Worm (Caenorhabditis elegans) whole organism, L4/young adult: ENCODE data around the gene acn-1.

Source experiments
- W03F9.2 ChIP-seq: fragments of 150-350 bp; optimal IDR thresholded peaks from 2 replicates; lab custom pipeline; 2014; ENCODE audit warnings: missing biosample characterization, missing genetic modification characterization
- dao-5 ChIP-seq: sonication (generic microtip); optimal IDR thresholded peaks from 2 replicates; lab custom pipeline; 2016; ENCODE audit warnings: missing genotype, missing genetic modification characterization, moderate library complexity, missing compliant biosample characterization
- him-1 ChIP-seq: sonication (generic microtip); optimal IDR thresholded peaks from 2 replicates; lab custom pipeline; 2016; ENCODE audit warnings: missing genotype, missing genetic modification reagents, missing genetic modification characterization, missing compliant biosample characterization

Gene acn-1

ce11 chrX:5093997-5094396 lies 2.9 kb downstream of the acn-1 start:
- TF ChIP-seq W03F9.2 (tag; lab: Kevin White, UChicago) (no peak), him-1 (tag; lab: Kevin White, UChicago) (no peak), dao-5 (tag; lab: Kevin White, UChicago) (no peak)

- TF ChIP-seq him-1 (tag; lab: Kevin White, UChicago) (no peak), dao-5 (tag; lab: Kevin White, UChicago) (no peak)
Measured at ce11 chrX:5087366-5087891, 9.4 kb downstream of the acn-1 start, which contains the start of gene pnk-4. Gene pnk-4 (plus strand): TSS chrX:5087841.

- TF ChIP-seq W03F9.2 (tag; lab: Kevin White, UChicago), result no peak
- no peak for TF ChIP-seq him-1 (tag; lab: Kevin White, UChicago)
- TF ChIP-seq dao-5 (tag; lab: Kevin White, UChicago), result no peak
Measured at ce11 chrX:5086212-5086611, 10.7 kb downstream of the acn-1 start.

ce11 chrX:5085465-5085864 lies 11.4 kb downstream of the acn-1 start:
- peak; percentile 84 for TF ChIP-seq him-1 (tag; lab: Kevin White, UChicago)
- peak; percentile 37 for TF ChIP-seq W03F9.2 (tag; lab: Kevin White, UChicago)
- peak; percentile 71 for TF ChIP-seq dao-5 (tag; lab: Kevin White, UChicago)

- no peak for TF ChIP-seq dao-5 (tag; lab: Kevin White, UChicago)
- no peak for TF ChIP-seq him-1 (tag; lab: Kevin White, UChicago)
- TF ChIP-seq W03F9.2 (tag; lab: Kevin White, UChicago), result no peak
Measured at ce11 chrX:5084495-5084894, 12.4 kb downstream of the acn-1 start, which contains the start of gene ets-5. Gene ets-5 (minus strand): TSS chrX:5084526.

ce11 chrX:5084080-5084479 lies 12.8 kb downstream of the acn-1 start:
- TF ChIP-seq W03F9.2 (tag; lab: Kevin White, UChicago) (no peak), dao-5 (tag; lab: Kevin White, UChicago) (no peak), him-1 (tag; lab: Kevin White, UChicago) (no peak)

- no peak for TF ChIP-seq dao-5 (tag; lab: Kevin White, UChicago)
- TF ChIP-seq W03F9.2 (tag; lab: Kevin White, UChicago), result no peak
- no peak for TF ChIP-seq him-1 (tag; lab: Kevin White, UChicago)
Measured at ce11 chrX:5079297-5079696, 17.6 kb downstream of the acn-1 start.

- no peak for TF ChIP-seq W03F9.2 (tag; lab: Kevin White, UChicago)
- no peak for TF ChIP-seq him-1 (tag; lab: Kevin White, UChicago)
- no peak for TF ChIP-seq dao-5 (tag; lab: Kevin White, UChicago)
Measured at ce11 chrX:5077696-5078343, 19.0 kb downstream of the acn-1 start, which contains the start of gene cal-5. Gene cal-5 (minus strand): TSS chrX:5077961.

- TF ChIP-seq him-1 (tag; lab: Kevin White, UChicago), result no peak
- no peak for TF ChIP-seq W03F9.2 (tag; lab: Kevin White, UChicago)
- TF ChIP-seq dao-5 (tag; lab: Kevin White, UChicago), result no peak
Measured at ce11 chrX:5075538-5075937, 21.3 kb downstream of the acn-1 start.

- TF ChIP-seq him-1 (tag; lab: Kevin White, UChicago), result no peak
- no peak for TF ChIP-seq dao-5 (tag; lab: Kevin White, UChicago)
- no peak for TF ChIP-seq W03F9.2 (tag; lab: Kevin White, UChicago)
Measured at ce11 chrX:5073895-5074294, 23.0 kb downstream of the acn-1 start.

ce11 chrX:5071025-5071424 lies 25.8 kb downstream of the acn-1 start:
- TF ChIP-seq W03F9.2 (tag; lab: Kevin White, UChicago) (no peak), him-1 (tag; lab: Kevin White, UChicago) (no peak), dao-5 (tag; lab: Kevin White, UChicago) (no peak)

- TF ChIP-seq dao-5 (tag; lab: Kevin White, UChicago), result no peak
- no peak for TF ChIP-seq him-1 (tag; lab: Kevin White, UChicago)
- no peak for TF ChIP-seq W03F9.2 (tag; lab: Kevin White, UChicago)
Measured at ce11 chrX:5067796-5068195, 29.1 kb downstream of the acn-1 start, which contains the start of gene clc-7. Gene clc-7 (plus strand): TSS chrX:5068096.

ce11 chrX:5066570-5066969 lies 30.3 kb downstream of the acn-1 start:
- TF ChIP-seq W03F9.2 (tag; lab: Kevin White, UChicago), result no peak
- no peak for TF ChIP-seq him-1 (tag; lab: Kevin White, UChicago)
- TF ChIP-seq dao-5 (tag; lab: Kevin White, UChicago), result no peak
